Fruit fly (Drosophila melanogaster) whole organism, adult: Measurements from ENCODE around the gene CG5388.

Experiments
- cnc ChIP-seq, 2 experiments: fragments of >200 bp; optimal IDR thresholded peaks; 2 replicates each; lab custom pipeline; 2017
- kay ChIP-seq: fragments of 200-800 bp; sonication (Bioruptor generic); peaks from one replicate; lab custom pipeline; 2016; ENCODE audit warnings: missing biosample characterization, missing genetic modification characterization, borderline replicate concordance
- ovo ChIP-seq: fragments of 200-800 bp; sonication (Bioruptor generic); optimal IDR thresholded peaks from 2 replicates; lab custom pipeline; 2016; ENCODE audit warnings: missing biosample characterization, missing genetic modification characterization
- toe ChIP-seq: fragments of 200-800 bp; sonication (Bioruptor generic); optimal IDR thresholded peaks from 2 replicates; lab custom pipeline; 2016; ENCODE audit warnings: missing biosample characterization, missing genetic modification characterization

- no peak for TF ChIP-seq ovo
- TF ChIP-seq cnc (optimal IDR thresholded peaks at IDR 0.05; lab: Kevin White, UChicago): no peak
- TF ChIP-seq toe: no peak
- TF ChIP-seq kay (GFP tag; lab: Kevin White, UChicago): peak; percentile 79
These were observed 28.7 kb upstream of the CG5388 start for dm6 chr3R:22368777-22369214.
